Fruit fly (Drosophila melanogaster) whole organism: ENCODE data around the gene CG42460.

ENCODE experiments used
- CG8478 ChIP-seq: fragments of >200 bp; optimal IDR thresholded peaks from 2 replicates; lab custom pipeline; 2018; ENCODE audit warnings: inconsistent platforms
- Dll ChIP-seq: fragments of >200 bp; optimal IDR thresholded peaks from 2 replicates; lab custom pipeline; 2017
- EcR ChIP-seq, 2 experiments: fragments of >200 bp; optimal IDR thresholded peaks; 2 replicates each; lab custom pipeline; 2017; ENCODE audit warnings: missing biosample characterization in 2 of 2, missing genetic modification characterization in 2 of 2, missing genetic modification reagents in 2 of 2
- pan ChIP-seq: fragments of >200 bp; optimal IDR thresholded peaks from 2 replicates; lab custom pipeline; 2017
- psq ChIP-seq: fragments of >200 bp; optimal IDR thresholded peaks from 2 replicates; lab custom pipeline; 2017
- usp ChIP-seq: fragments of >200 bp; optimal IDR thresholded peaks from 2 replicates; lab custom pipeline; 2017; ENCODE audit warnings: missing biosample characterization, missing genetic modification characterization, mixed read lengths

Gene CG42460

DNA sequence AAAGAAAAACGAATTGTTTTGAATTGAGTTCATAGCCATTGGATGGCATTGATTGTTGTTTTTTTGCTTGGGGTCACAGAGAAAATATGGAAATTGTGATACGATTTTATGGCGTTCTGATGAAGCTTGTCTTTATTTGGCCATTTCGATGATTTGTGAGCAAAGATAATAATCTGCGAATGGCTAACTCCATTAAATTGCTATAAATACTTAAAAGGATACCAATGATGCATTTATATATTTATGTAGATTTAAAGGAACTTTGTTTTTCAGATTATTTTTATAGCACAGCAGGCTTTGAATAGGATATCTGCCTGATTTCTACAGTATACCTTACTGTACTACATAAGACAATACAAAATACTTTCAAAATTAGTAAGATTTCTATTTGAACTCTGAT is 22.0 kb upstream of the CG42460 start, which contains the start of gene CG8840:
TSS of gene CG8840 (plus strand) at position 301 of the 400 bp plus-strand sequence.
- no peak for TF ChIP-seq usp (GFP tag; lab: Kevin White, UChicago)
- TF ChIP-seq EcR (GFP tag; optimal IDR thresholded peaks at IDR 0.05; lab: Kevin White, UChicago): no peak
- TF ChIP-seq pan (lab: Kevin White, UChicago): no peak
- no peak for TF ChIP-seq Dll
- no peak for TF ChIP-seq psq (lab: Kevin White, UChicago)
- no peak for TF ChIP-seq CG8478

DNA sequence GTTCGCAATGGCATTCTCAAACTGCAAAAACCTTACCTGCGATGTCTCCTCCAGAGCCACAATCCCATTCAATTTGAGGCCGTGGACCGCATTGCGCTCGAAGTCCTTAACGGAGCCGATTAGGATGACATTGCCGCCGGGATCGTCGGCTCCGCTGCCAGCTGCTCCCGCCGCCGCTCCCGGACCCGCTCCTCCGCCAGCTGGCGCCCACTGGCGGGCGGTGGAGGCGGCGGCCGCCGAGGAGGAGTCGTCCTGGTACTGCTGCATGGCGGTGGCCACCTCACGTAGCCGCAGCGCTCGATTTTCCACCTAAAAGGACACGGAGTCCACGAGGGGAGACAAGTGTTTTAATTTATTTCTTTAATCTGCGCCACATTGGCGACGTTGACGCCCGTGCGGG is 19.4 kb upstream of the CG42460 start:
- TF ChIP-seq usp (GFP tag; lab: Kevin White, UChicago) (no peak), psq (lab: Kevin White, UChicago) (no peak), EcR (GFP tag; optimal IDR thresholded peaks at IDR 0.05; lab: Kevin White, UChicago) (no peak), pan (lab: Kevin White, UChicago) (no peak), CG8478 (no peak), Dll (no peak)

DNA sequence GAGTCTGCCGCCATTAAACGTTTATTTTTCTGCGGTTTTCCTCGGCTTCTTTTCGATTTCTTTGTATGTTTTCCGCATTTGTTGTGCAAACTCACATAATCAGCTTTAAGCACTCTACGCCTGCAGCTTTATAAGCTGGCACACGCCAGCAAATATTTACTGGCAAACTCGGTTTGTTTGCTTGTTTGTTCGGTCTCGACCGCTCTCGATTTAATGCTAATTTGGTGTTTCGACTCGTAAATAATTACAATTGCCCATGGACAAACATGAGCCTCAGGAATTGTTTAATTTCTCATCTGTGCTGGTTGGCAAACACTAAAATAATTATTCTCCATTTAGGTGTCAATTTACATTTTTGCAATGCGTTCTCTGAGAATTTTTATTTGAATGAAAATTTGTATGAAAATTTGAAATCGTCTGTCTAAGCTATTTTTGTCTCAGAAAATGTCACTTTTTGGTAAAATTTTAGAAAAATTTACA is 9.3 kb upstream of the CG42460 start, which contains the start of gene CG34175:
TSS of gene CG34175 (plus strand) at position 430 of the 480 bp plus-strand sequence.
- TF ChIP-seq psq (lab: Kevin White, UChicago) (no peak), pan (lab: Kevin White, UChicago) (no peak), CG8478 (no peak), EcR (GFP tag; optimal IDR thresholded peaks at IDR 0.05; lab: Kevin White, UChicago) (no peak), Dll (no peak), usp (GFP tag; lab: Kevin White, UChicago) (no peak)

DNA sequence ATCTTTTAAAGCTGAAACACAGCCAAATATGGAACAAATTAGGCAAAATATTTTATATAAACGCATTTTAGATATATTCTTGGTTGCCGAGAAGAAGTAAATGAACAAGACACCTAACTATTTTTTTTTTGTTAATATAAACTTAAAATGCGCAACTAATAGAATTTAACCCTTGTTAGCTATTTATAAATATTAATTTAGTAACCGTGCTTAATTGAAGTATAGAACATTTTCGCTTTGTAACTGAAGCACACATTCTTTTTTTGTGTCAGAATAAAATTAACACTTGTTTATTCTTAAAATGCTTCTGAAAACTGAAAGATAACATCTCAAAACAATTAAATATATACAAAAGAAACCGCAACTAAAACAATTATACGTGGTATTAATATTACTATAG is 653 bp downstream of the CG42460 start, which contains the start of gene Sfp23F:
TSS of gene Sfp23F (minus strand) at position 101 of the 400 bp plus-strand sequence.
- TF ChIP-seq pan (lab: Kevin White, UChicago) (no peak), EcR (GFP tag; optimal IDR thresholded peaks at IDR 0.05; lab: Kevin White, UChicago) (no peak), usp (GFP tag; lab: Kevin White, UChicago) (no peak), Dll (no peak), psq (lab: Kevin White, UChicago) (no peak), CG8478 (no peak)

DNA sequence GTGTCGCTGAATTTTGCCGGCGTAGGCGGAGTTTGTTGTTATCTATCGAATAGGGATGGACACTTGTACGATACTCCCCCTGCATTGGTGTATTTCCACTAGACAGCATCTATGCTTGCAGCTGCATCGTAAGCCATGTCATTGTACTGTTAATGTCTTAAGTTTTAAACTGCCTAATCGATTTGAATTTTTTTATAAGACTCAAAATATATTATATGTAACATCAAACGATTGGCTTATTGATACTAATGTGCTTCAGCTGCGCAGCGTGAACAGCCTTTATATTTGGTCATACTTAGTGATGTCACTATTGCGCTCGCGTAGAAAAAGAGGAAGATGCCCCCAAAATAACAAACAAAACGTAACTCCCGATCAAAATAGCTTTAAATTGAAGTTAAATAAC is 11.6 kb downstream of the CG42460 start, which contains the start of the genes CG9662 and Ptpa:
TSS of gene CG9662 (minus strand) at position 54 of the 403 bp plus-strand sequence.
TSS of gene Ptpa (plus strand) at position 319 of the 403 bp plus-strand sequence.
- TF ChIP-seq pan (lab: Kevin White, UChicago): no peak
- no peak for TF ChIP-seq CG8478
- TF ChIP-seq psq (lab: Kevin White, UChicago): no peak
- TF ChIP-seq Dll: no peak
- no peak for TF ChIP-seq usp (GFP tag; lab: Kevin White, UChicago)
- no peak for TF ChIP-seq EcR (GFP tag; optimal IDR thresholded peaks at IDR 0.05; lab: Kevin White, UChicago)

DNA sequence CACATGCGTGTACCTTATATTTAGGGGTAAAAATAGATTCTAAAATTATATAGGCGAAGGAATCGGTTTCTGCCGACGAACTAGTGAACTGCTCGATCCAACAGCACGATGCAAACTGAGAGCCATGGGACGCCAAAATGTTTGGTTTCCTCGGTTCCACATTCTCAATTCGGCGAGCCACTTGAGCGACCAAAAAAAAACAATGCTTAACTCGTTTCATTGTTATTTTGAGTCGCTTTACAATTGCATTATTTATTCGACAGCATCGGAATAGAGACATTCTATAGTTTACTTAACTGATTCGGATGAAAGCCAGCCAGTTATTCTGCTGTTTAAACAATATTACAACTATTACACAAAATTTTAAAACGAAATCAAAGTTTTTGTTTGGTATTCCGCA is 12.7 kb downstream of the CG42460 start, which contains the start of gene CG15412:
TSS of gene CG15412 (minus strand) at position 101 of the 400 bp plus-strand sequence.
- TF ChIP-seq EcR (GFP tag; optimal IDR thresholded peaks at IDR 0.05; lab: Kevin White, UChicago): no peak
- TF ChIP-seq pan (lab: Kevin White, UChicago): no peak
- no peak for TF ChIP-seq Dll
- no peak for TF ChIP-seq psq (lab: Kevin White, UChicago)
- no peak for TF ChIP-seq CG8478

DNA sequence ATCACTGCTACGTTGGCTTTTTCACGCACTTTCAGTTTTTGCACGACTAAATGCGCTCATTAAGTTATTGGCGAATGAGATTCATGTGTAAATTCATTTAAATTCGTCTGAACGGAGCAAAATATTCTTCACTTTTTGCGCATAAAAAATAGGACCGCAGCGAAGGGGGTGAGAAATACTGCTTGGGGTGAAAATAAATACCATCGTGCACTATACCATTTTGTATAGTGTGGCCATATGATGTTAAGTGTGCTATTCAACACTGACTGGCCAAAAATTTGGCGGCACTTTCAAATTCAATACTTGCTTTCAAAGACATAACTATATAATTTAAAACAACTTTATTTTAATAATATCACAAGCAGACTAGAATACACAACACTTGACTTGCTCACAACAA is 15.1 kb downstream of the CG42460 start, which contains the start of gene GramD1B:
TSS of gene GramD1B (minus strand) at position 131 of the 400 bp plus-strand sequence.
- TF ChIP-seq Dll (no peak), pan (lab: Kevin White, UChicago) (no peak), CG8478 (no peak), psq (lab: Kevin White, UChicago) (no peak), usp (GFP tag; lab: Kevin White, UChicago) (no peak), EcR (GFP tag; optimal IDR thresholded peaks at IDR 0.05; lab: Kevin White, UChicago) (no peak)

DNA sequence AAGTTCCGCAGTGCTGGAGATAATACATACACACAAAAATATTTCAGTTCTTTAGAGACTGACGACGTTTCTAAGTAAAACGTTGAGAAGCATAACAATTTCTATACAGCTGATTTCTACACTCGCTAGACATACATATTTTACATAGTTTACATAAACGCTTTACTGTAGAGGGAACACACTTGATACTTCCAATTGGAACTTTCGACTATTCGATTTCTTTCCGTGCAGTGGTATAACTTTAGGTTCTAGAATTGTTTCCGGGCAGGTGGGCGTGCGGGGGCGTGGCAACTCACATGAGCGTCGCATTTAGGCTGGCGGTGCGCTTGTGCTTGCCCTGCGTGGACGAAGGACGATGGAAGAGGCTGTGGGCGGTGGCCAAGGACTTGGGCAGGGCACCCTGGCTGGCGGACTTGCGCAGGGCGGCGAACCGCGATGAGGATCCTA is 15.8 kb downstream of the CG42460 start:
- TF ChIP-seq usp (GFP tag; lab: Kevin White, UChicago) (no peak), CG8478 (no peak), pan (lab: Kevin White, UChicago) (no peak), psq (lab: Kevin White, UChicago) (no peak), Dll (no peak), EcR (GFP tag; optimal IDR thresholded peaks at IDR 0.05; lab: Kevin White, UChicago) (no peak)

DNA sequence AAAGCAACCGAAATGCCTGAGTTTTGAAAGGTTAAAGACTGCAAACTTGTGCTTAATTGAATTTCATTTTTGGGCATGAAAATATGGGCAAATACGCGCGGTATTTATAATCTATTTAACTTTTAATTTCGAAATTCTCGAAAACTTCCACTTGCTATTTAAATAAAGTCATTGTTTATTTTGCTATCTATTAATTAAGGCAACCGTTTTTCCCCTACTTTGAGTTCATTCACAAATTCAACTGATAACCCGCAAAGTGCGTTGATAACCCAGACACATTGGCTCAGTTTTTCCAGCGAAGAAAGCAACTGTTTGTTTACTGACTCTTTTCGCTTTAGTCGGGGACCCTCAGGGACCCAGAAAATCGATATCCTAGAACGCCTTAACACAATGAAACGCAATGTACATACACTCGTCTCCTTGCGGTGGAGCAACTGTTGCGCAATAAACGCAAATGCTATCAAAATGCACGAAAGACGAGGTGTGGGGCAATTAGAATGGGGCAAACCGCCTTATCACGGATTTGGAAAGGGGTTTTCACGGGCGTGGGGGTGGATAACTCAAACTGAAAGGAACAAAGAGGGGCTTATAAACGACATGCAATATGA is 16.4 kb downstream of the CG42460 start:
- TF ChIP-seq Dll (no peak), EcR (GFP tag; optimal IDR thresholded peaks at IDR 0.05; lab: Kevin White, UChicago) (peak in 1 of 2 experiments; percentile 9)

DNA sequence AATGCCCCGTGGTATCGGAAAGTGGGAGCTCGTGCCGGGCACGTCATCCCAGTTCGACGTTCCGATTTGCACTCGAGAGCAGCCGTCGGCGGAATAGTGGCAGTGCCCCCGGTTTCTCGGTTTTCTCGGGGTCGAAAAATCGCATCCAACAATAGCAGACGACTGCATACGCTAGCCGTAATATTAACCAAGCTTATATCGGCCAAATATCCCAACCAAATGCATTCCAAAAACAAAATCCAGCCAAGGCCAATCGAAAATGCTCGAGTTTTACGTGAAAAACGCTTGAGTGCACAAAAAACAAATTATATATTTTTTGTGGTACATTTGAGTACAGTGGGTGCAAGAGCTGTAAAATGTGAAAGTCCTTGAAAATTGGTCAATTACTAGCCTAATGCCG is 17.0 kb downstream of the CG42460 start:
- no peak for TF ChIP-seq EcR (GFP tag; optimal IDR thresholded peaks at IDR 0.05; lab: Kevin White, UChicago)
- no peak for TF ChIP-seq pan (lab: Kevin White, UChicago)
- TF ChIP-seq CG8478: no peak
- TF ChIP-seq psq (lab: Kevin White, UChicago): no peak
- TF ChIP-seq Dll: no peak
- no peak for TF ChIP-seq usp (GFP tag; lab: Kevin White, UChicago)

DNA sequence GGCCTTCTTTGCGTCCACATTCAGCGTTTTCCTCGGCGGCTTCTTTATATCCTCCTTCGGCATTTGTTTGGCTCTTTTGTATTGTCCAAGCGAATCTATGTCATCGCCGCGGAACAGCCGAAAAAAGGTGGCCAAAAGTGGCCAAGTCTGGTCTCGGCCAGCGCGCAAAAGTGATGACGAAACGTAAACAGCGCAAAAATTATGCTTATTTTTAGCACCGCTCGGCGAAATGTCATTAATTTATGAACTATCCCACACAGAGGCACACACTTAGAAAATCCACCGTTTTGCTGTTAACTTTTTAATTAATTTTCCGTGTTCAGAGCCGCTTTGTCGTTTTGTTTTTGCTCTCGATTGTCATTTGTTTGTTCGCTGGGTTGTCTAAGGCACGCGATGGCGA is 17.4 kb downstream of the CG42460 start:
- TF ChIP-seq pan (lab: Kevin White, UChicago) (no peak), CG8478 (no peak), usp (GFP tag; lab: Kevin White, UChicago) (no peak), Dll (no peak), psq (lab: Kevin White, UChicago) (no peak), EcR (GFP tag; optimal IDR thresholded peaks at IDR 0.05; lab: Kevin White, UChicago) (no peak)

DNA sequence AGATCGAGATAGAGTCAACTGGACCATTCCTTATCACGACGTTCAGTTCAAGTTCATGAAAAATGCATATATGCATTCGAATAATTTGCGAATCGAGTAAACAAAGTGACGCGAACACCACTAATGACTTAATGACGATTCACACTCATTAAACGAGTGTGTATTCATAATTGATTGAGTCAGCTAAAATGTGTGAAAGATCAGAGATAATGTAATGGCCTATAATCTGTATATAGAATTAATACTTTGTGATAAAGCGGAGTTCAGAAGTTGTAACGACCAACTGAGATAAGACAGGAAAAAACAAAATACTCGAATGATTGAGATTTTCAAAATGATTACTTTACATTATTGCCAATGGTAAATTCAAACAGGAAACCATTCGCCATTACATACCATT is 18.5 kb downstream of the CG42460 start:
- TF ChIP-seq CG8478 (no peak), EcR (GFP tag; optimal IDR thresholded peaks at IDR 0.05; lab: Kevin White, UChicago) (no peak), psq (lab: Kevin White, UChicago) (no peak), Dll (no peak), usp (GFP tag; lab: Kevin White, UChicago) (no peak), pan (lab: Kevin White, UChicago) (no peak)
